Worm (Caenorhabditis elegans) whole organism, L3 larva: ENCODE results near the gene T26C5.2.

Source experiments
- ama-1 ChIP-seq: fragments of 150-350 bp; optimal IDR thresholded peaks from 2 replicates; lab custom pipeline; 2018
- ceh-28 ChIP-seq: fragments of 150-350 bp; optimal IDR thresholded peaks from 2 replicates; lab custom pipeline; 2014; ENCODE audit warnings: missing biosample characterization, missing genetic modification reagents, missing genetic modification characterization
- ceh-82 ChIP-seq: fragments of 150-350 bp; optimal IDR thresholded peaks from 2 replicates; lab custom pipeline; 2014; ENCODE audit warnings: missing biosample characterization, missing genetic modification characterization
- ceh-9 ChIP-seq: sonication (generic microtip); optimal IDR thresholded peaks from 2 replicates; lab custom pipeline; 2018; ENCODE audit warnings: missing biosample characterization, missing genetic modification characterization
- daf-12 ChIP-seq: fragments of 150-350 bp; optimal IDR thresholded peaks from 2 replicates; lab custom pipeline; 2014; ENCODE audit warnings: missing biosample characterization, missing genetic modification reagents, missing genetic modification characterization
- egl-5 ChIP-seq: fragments of 150-350 bp; optimal IDR thresholded peaks from 2 replicates; lab custom pipeline; 2017; ENCODE audit warnings: missing biosample characterization, missing genetic modification reagents, missing genetic modification characterization, inconsistent platforms
- elt-1 ChIP-seq: fragments of 150-350 bp; optimal IDR thresholded peaks from 2 replicates; lab custom pipeline; 2014; ENCODE audit warnings: missing biosample characterization, missing genetic modification characterization
- elt-2 ChIP-seq: sonication (generic microtip); optimal IDR thresholded peaks from 2 replicates; lab custom pipeline; 2016; ENCODE audit warnings: missing genetic modification reagents, mild to moderate bottlenecking, missing genetic modification characterization, missing compliant biosample characterization
- eor-1 ChIP-seq, 2 experiments: fragments of 150-350 bp; optimal IDR thresholded peaks; 2 replicates each; lab custom pipeline; 2014 to 2018; ENCODE audit warnings: missing biosample characterization in 2 of 2, missing genetic modification characterization in 2 of 2
- fkh-2 ChIP-seq: fragments of 150-350 bp; optimal IDR thresholded peaks from 2 replicates; lab custom pipeline; 2014; ENCODE audit warnings: missing biosample characterization, missing genetic modification reagents, missing genetic modification characterization
- lin-15B ChIP-seq: fragments of 150-350 bp; optimal IDR thresholded peaks from 2 replicates; lab custom pipeline; 2014; ENCODE audit warnings: missing biosample characterization, missing genetic modification characterization
- lin-39 ChIP-seq: fragments of 150-350 bp; optimal IDR thresholded peaks from 2 replicates; lab custom pipeline; 2018; ENCODE audit warnings: missing biosample characterization, missing genetic modification reagents, missing genetic modification characterization
- mdl-1 ChIP-seq: fragments of 150-350 bp; optimal IDR thresholded peaks from 2 replicates; lab custom pipeline; 2014; ENCODE audit warnings: missing biosample characterization, missing genetic modification characterization
- mml-1 ChIP-seq: fragments of 150-350 bp; sonication (generic microtip); optimal IDR thresholded peaks from 3 replicates; lab custom pipeline; 2014; ENCODE audit warnings: missing biosample characterization, missing genetic modification characterization
- nhr-12 ChIP-seq: fragments of 150-350 bp; optimal IDR thresholded peaks from 2 replicates; lab custom pipeline; 2014; ENCODE audit warnings: missing biosample characterization, missing genetic modification characterization
- nhr-23 ChIP-seq: fragments of 150-350 bp; optimal IDR thresholded peaks from 2 replicates; lab custom pipeline; 2014; ENCODE audit warnings: missing biosample characterization, missing genetic modification reagents, missing genetic modification characterization
- nhr-237 ChIP-seq: fragments of 150-350 bp; optimal IDR thresholded peaks from 2 replicates; lab custom pipeline; 2014; ENCODE audit warnings: missing biosample characterization, missing genetic modification characterization
- nhr-25 ChIP-seq: sonication (generic microtip); optimal IDR thresholded peaks from 2 replicates; lab custom pipeline; 2017; ENCODE audit warnings: missing biosample characterization, missing genetic modification characterization
- nhr-28 ChIP-seq: fragments of 150-350 bp; optimal IDR thresholded peaks from 2 replicates; lab custom pipeline; 2014; ENCODE audit warnings: missing biosample characterization, missing genetic modification characterization
- nhr-76 ChIP-seq: fragments of 150-350 bp; sonication (generic microtip); optimal IDR thresholded peaks from 5 replicates; lab custom pipeline; 2014; ENCODE audit warnings: missing biosample characterization, missing genetic modification characterization
- nhr-77 ChIP-seq: fragments of 150-350 bp; optimal IDR thresholded peaks from 2 replicates; lab custom pipeline; 2014; ENCODE audit warnings: missing biosample characterization, missing genetic modification characterization
- pha-4 ChIP-seq: fragments of 150-350 bp; optimal IDR thresholded peaks from 2 replicates; lab custom pipeline; 2014; ENCODE audit warnings: missing biosample characterization, missing genetic modification reagents, missing genetic modification characterization
- pqm-1 ChIP-seq: fragments of 150-350 bp; optimal IDR thresholded peaks from 2 replicates; lab custom pipeline; 2017; ENCODE audit warnings: missing biosample characterization, missing genetic modification characterization, inconsistent platforms
- sea-2 ChIP-seq: fragments of 150-350 bp; sonication (generic microtip); optimal IDR thresholded peaks from 4 replicates; lab custom pipeline; 2014; ENCODE audit warnings: missing biosample characterization, missing genetic modification reagents, missing genetic modification characterization
- skn-1 ChIP-seq: fragments of 150-350 bp; optimal IDR thresholded peaks from 2 replicates; lab custom pipeline; 2014; ENCODE audit warnings: missing biosample characterization, missing genetic modification characterization
- snpc-4 ChIP-seq: fragments of 150-350 bp; optimal IDR thresholded peaks from 2 replicates; lab custom pipeline; 2014; ENCODE audit warnings: missing biosample characterization, missing genetic modification characterization
- tbx-2 ChIP-seq: sonication (generic microtip); optimal IDR thresholded peaks from 2 replicates; lab custom pipeline; 2016; ENCODE audit warnings: mild to moderate bottlenecking, missing genetic modification characterization, missing compliant biosample characterization
- unc-39 ChIP-seq: sonication (generic microtip); optimal IDR thresholded peaks from 4 replicates; lab custom pipeline; 2017; ENCODE audit warnings: missing biosample characterization, missing genetic modification characterization
- ztf-4 ChIP-seq: fragments of 150-350 bp; optimal IDR thresholded peaks from 2 replicates; lab custom pipeline; 2014; ENCODE audit warnings: missing biosample characterization, missing genetic modification characterization

The T26C5.2 gene

ce11 chrII:9232923-9233322 lies at the start of gene T26C5.2:
Gene T26C5.2 (plus strand): TSS chrII:9233223.
- TF ChIP-seq eor-1 (tag; optimal IDR thresholded peaks at IDR 0.05; lab: Kevin White, UChicago) (no peak), nhr-76 (no peak), nhr-23 (tag; lab: Kevin White, UChicago) (no peak), ceh-9 (tag; lab: Kevin White, UChicago) (no peak), skn-1 (tag; lab: Kevin White, UChicago) (no peak), nhr-77 (tag; lab: Kevin White, UChicago) (no peak), sea-2 (GFP tag; lab: Kevin White, UChicago) (no peak)

- TF ChIP-seq pha-4 (peak; percentile 95), mdl-1 (tag; lab: Kevin White, UChicago) (no peak), unc-39 (tag; lab: Kevin White, UChicago) (no peak), lin-15B (tag; lab: Kevin White, UChicago) (no peak)
- TF ChIP-seq, all 47 proteins: peak for 1
Observed at ce11 chrII:9185915-9186314, 47.1 kb upstream of the T26C5.2 start.

- TF ChIP-seq nhr-23 (tag; lab: Kevin White, UChicago) (peak; percentile 40), elt-2 (tag; lab: Kevin White, UChicago) (no peak), nhr-25 (tag; lab: Kevin White, UChicago) (peak; percentile 23)
Observed at ce11 chrII:9188380-9188779, 44.6 kb upstream of the T26C5.2 start, which contains the start of gene sym-2. Gene sym-2 (minus strand): TSS chrII:9188480.

DNA sequence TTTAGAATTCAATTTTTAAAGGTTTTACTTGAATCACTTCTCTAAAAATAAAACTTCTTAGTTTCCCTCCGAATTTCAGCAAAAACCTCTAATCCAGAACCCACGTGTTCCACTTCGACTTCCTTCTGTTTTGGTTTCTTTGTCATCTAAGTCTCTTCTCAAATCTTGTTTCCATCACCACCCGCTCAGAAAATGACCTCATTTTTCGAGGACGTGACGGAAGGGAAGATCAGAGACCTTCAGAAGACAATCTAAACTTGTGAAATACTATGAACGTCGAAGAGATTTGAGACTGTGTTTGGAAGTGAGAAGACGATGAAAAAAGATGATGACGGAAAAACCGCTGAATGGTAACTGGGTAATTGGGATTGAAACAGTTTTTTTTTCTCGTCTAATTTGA lies 43.4 kb upstream of the T26C5.2 start:
- peak; percentile 75 for TF ChIP-seq nhr-25 (tag; lab: Kevin White, UChicago)
- no peak for TF ChIP-seq egl-5 (tag; lab: Kevin White, UChicago)
- peak; percentile 1 for TF ChIP-seq elt-1 (tag; lab: Kevin White, UChicago)
- no peak for TF ChIP-seq mml-1 (tag; lab: Kevin White, UChicago)
- peak; percentile 83 for TF ChIP-seq nhr-23 (tag; lab: Kevin White, UChicago)
- TF ChIP-seq, all 47 proteins: peak for 3

ce11 chrII:9190513-9191099 lies 42.4 kb upstream of the T26C5.2 start:
- TF ChIP-seq elt-1 (tag; lab: Kevin White, UChicago) (peak; percentile 60), nhr-23 (tag; lab: Kevin White, UChicago) (peak; percentile 78), elt-2 (tag; lab: Kevin White, UChicago) (no peak), egl-5 (tag; lab: Kevin White, UChicago) (no peak)
- TF ChIP-seq, all 47 proteins: peak for 2

DNA sequence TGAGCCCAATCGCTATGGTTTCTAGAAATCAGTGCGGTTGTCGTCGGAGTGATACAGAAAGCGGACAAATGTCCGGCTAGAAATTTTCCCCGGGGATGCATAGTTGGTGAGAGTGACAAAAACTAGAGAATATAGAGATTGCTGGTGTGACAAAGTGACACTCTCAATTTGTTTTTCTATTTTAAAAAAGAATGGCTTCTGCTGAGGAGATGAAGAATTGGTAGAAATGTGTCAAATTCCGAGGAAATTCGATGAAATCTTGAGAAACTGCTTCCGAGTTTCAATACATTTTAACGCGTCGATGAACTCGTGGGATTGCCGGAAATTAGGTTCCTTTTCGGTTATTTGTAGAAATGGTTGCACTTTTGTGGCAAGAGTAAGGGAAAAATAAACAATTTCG lies 38.8 kb upstream of the T26C5.2 start, which contains the start of gene twk-4:
TSS of gene twk-4 (minus strand) at position 101 of the 400 bp plus-strand sequence.
- no peak for TF ChIP-seq egl-5 (tag; lab: Kevin White, UChicago)
- no peak for TF ChIP-seq ztf-4 (tag; lab: Kevin White, UChicago)
- TF ChIP-seq nhr-77 (tag; lab: Kevin White, UChicago): no peak
- no peak for TF ChIP-seq ceh-82 (tag; lab: Kevin White, UChicago)
- TF ChIP-seq unc-39 (tag; lab: Kevin White, UChicago): no peak
- no peak for TF ChIP-seq lin-39 (tag; lab: Kevin White, UChicago)
- TF ChIP-seq nhr-28 (tag; lab: Kevin White, UChicago): no peak
- no peak for TF ChIP-seq fkh-2
- TF ChIP-seq sea-2 (GFP tag; lab: Kevin White, UChicago): no peak

ce11 chrII:9196325-9196724 lies 36.7 kb upstream of the T26C5.2 start:
- TF ChIP-seq pqm-1 (tag; lab: Kevin White, UChicago) (peak; percentile 76), elt-2 (tag; lab: Kevin White, UChicago) (peak; percentile 79), nhr-12 (tag; lab: Kevin White, UChicago) (no peak), pha-4 (peak; percentile 50), skn-1 (tag; lab: Kevin White, UChicago) (no peak)

- TF ChIP-seq sea-2 (GFP tag; lab: Kevin White, UChicago) (no peak), ceh-82 (tag; lab: Kevin White, UChicago) (no peak), ztf-4 (tag; lab: Kevin White, UChicago) (no peak), egl-5 (tag; lab: Kevin White, UChicago) (no peak), tbx-2 (tag; lab: Kevin White, UChicago) (no peak), fkh-2 (no peak), mml-1 (tag; lab: Kevin White, UChicago) (no peak), nhr-237 (tag; lab: Kevin White, UChicago) (no peak), lin-39 (tag; lab: Kevin White, UChicago) (no peak), pha-4 (no peak), mdl-1 (tag; lab: Kevin White, UChicago) (no peak), snpc-4 (tag; lab: Kevin White, UChicago) (no peak), nhr-28 (tag; lab: Kevin White, UChicago) (no peak), daf-12 (tag; lab: Kevin White, UChicago) (no peak), skn-1 (tag; lab: Kevin White, UChicago) (no peak), nhr-77 (tag; lab: Kevin White, UChicago) (no peak), unc-39 (tag; lab: Kevin White, UChicago) (no peak), ceh-28 (tag; lab: Kevin White, UChicago) (no peak), ama-1 (lab: Kevin White, UChicago) (no peak)
Observed at ce11 chrII:9197212-9197611, 35.8 kb upstream of the T26C5.2 start, which contains the start of gene let-23. Gene let-23 (plus strand): TSS chrII:9197512.
